Worm (Caenorhabditis elegans): ENCODE results near the gene aexr-1.

- TF ChIP-seq flt-1 (GFP tag; IDR thresholded peaks at IDR 0.05) (no peak), ama-1 (optimal IDR thresholded peaks at IDR 0.05) (no peak), hmbx-1 (tag; optimal IDR thresholded peaks at IDR 0.05) (no peak), tbx-37 (GFP tag; conservative IDR thresholded peaks at IDR 0.05) (no peak), pes-1 (GFP tag; IDR thresholded peaks at IDR 0.05) (no peak), B0310.2 (tag; optimal IDR thresholded peaks at IDR 0.05) (no peak), F13C5.2 (tag; optimal IDR thresholded peaks at IDR 0.05) (no peak), hnd-1 (tag; optimal IDR thresholded peaks at IDR 0.05) (no peak), hmg-4 (GFP tag; optimal IDR thresholded peaks at IDR 0.05) (no peak), scrt-1 (GFP tag; IDR thresholded peaks at IDR 0.05) (no peak), ceh-13 (GFP tag; optimal IDR thresholded peaks at IDR 0.05) (no peak), sea-1 (GFP tag; conservative IDR thresholded peaks at IDR 0.05) (no peak), tbx-11 (GFP tag; IDR thresholded peaks at IDR 0.05) (no peak), ceh-36 (tag; optimal IDR thresholded peaks at IDR 0.05) (no peak)
These were observed 25.4 kb downstream of the aexr-1 start, which contains the start of gene C25B8.8 for ce11 chrX:6609717-6610116.
